Worm (Caenorhabditis elegans) whole organism, L3 larva: ENCODE data around the gene T08H10.3.

Experiments used
- aly-2 ChIP-seq: fragments of 150-350 bp; optimal IDR thresholded peaks from 2 replicates; lab custom pipeline; 2014; ENCODE audit warnings: missing biosample characterization, missing genetic modification characterization
- ama-1 ChIP-seq: fragments of 150-350 bp; optimal IDR thresholded peaks from 2 replicates; lab custom pipeline; 2018
- ceh-82 ChIP-seq: fragments of 150-350 bp; optimal IDR thresholded peaks from 2 replicates; lab custom pipeline; 2014; ENCODE audit warnings: missing biosample characterization, missing genetic modification characterization
- egl-5 ChIP-seq: fragments of 150-350 bp; optimal IDR thresholded peaks from 2 replicates; lab custom pipeline; 2017; ENCODE audit warnings: missing biosample characterization, missing genetic modification reagents, missing genetic modification characterization, inconsistent platforms
- elt-1 ChIP-seq: fragments of 150-350 bp; optimal IDR thresholded peaks from 2 replicates; lab custom pipeline; 2014; ENCODE audit warnings: missing biosample characterization, missing genetic modification characterization
- elt-2 ChIP-seq: sonication (generic microtip); optimal IDR thresholded peaks from 2 replicates; lab custom pipeline; 2016; ENCODE audit warnings: missing genetic modification reagents, mild to moderate bottlenecking, missing genetic modification characterization, missing compliant biosample characterization
- elt-3 ChIP-seq, 3 experiments: fragments of 150-350 bp in 1 of 3; sonication (generic microtip) in 2 of 3; optimal IDR thresholded peaks; 2 replicates in 2 of 3; 4 replicates in 1 of 3; lab custom pipeline; 2014 to 2017; ENCODE audit warnings: missing biosample characterization in 3 of 3, missing genetic modification characterization in 3 of 3
- fkh-10 ChIP-seq: sonication (generic microtip); optimal IDR thresholded peaks from 2 replicates; lab custom pipeline; 2017; ENCODE audit warnings: missing biosample characterization, missing genetic modification reagents, missing genetic modification characterization
- fkh-2 ChIP-seq: fragments of 150-350 bp; optimal IDR thresholded peaks from 2 replicates; lab custom pipeline; 2014; ENCODE audit warnings: missing biosample characterization, missing genetic modification reagents, missing genetic modification characterization
- fos-1 ChIP-seq: fragments of 150-350 bp; optimal IDR thresholded peaks from 2 replicates; lab custom pipeline; 2014; ENCODE audit warnings: missing biosample characterization, missing genetic modification characterization
- hmg-11 ChIP-seq: sonication (generic microtip); optimal IDR thresholded peaks from 2 replicates; lab custom pipeline; 2016; ENCODE audit warnings: missing genetic modification characterization, missing compliant biosample characterization
- jun-1 ChIP-seq: fragments of 150-350 bp; optimal IDR thresholded peaks from 2 replicates; lab custom pipeline; 2014; ENCODE audit warnings: missing biosample characterization, missing genetic modification reagents, missing genetic modification characterization
- lsy-12 ChIP-seq: sonication (generic microtip); optimal IDR thresholded peaks from 2 replicates; lab custom pipeline; 2016; ENCODE audit warnings: mild to moderate bottlenecking, missing genetic modification characterization, missing compliant biosample characterization
- nfya-1 ChIP-seq: sonication (generic microtip); optimal IDR thresholded peaks from 2 replicates; lab custom pipeline; 2017; ENCODE audit warnings: missing genetic modification characterization, mild to moderate bottlenecking, missing compliant biosample characterization, antibody characterized with exemption, moderate library complexity; ENCODE audit not compliant: insufficient read depth
- nhr-23 ChIP-seq: fragments of 150-350 bp; optimal IDR thresholded peaks from 2 replicates; lab custom pipeline; 2014; ENCODE audit warnings: missing biosample characterization, missing genetic modification reagents, missing genetic modification characterization
- nhr-25 ChIP-seq: sonication (generic microtip); optimal IDR thresholded peaks from 2 replicates; lab custom pipeline; 2017; ENCODE audit warnings: missing biosample characterization, missing genetic modification characterization
- nhr-43 ChIP-seq: sonication (generic microtip); optimal IDR thresholded peaks from 2 replicates; lab custom pipeline; 2016; ENCODE audit warnings: mild to moderate bottlenecking, missing genetic modification characterization, missing compliant biosample characterization; ENCODE audit not compliant: poor library complexity, severe bottlenecking
- nhr-67 ChIP-seq: fragments of 150-350 bp; optimal IDR thresholded peaks from 2 replicates; lab custom pipeline; 2014; ENCODE audit warnings: missing biosample characterization, missing genetic modification characterization
- nhr-77 ChIP-seq: fragments of 150-350 bp; optimal IDR thresholded peaks from 2 replicates; lab custom pipeline; 2014; ENCODE audit warnings: missing biosample characterization, missing genetic modification characterization
- pha-4 ChIP-seq: fragments of 150-350 bp; optimal IDR thresholded peaks from 2 replicates; lab custom pipeline; 2014; ENCODE audit warnings: missing biosample characterization, missing genetic modification reagents, missing genetic modification characterization
- pqm-1 ChIP-seq: fragments of 150-350 bp; optimal IDR thresholded peaks from 2 replicates; lab custom pipeline; 2017; ENCODE audit warnings: missing biosample characterization, missing genetic modification characterization, inconsistent platforms
- sea-2 ChIP-seq: fragments of 150-350 bp; sonication (generic microtip); optimal IDR thresholded peaks from 4 replicates; lab custom pipeline; 2014; ENCODE audit warnings: missing biosample characterization, missing genetic modification reagents, missing genetic modification characterization
- unc-39 ChIP-seq: sonication (generic microtip); optimal IDR thresholded peaks from 4 replicates; lab custom pipeline; 2017; ENCODE audit warnings: missing biosample characterization, missing genetic modification characterization
- unc-62 ChIP-seq: fragments of 150-350 bp; sonication (generic microtip); optimal IDR thresholded peaks from 4 replicates; lab custom pipeline; 2014; ENCODE audit warnings: missing biosample characterization, missing genetic modification reagents, missing genetic modification characterization
- zag-1 ChIP-seq: fragments of 150-350 bp; optimal IDR thresholded peaks from 2 replicates; lab custom pipeline; 2014; ENCODE audit warnings: missing biosample characterization, missing genetic modification characterization
- ztf-11 ChIP-seq: fragments of 150-350 bp; optimal IDR thresholded peaks from 2 replicates; lab custom pipeline; 2014; ENCODE audit warnings: missing biosample characterization, missing genetic modification characterization
- ztf-4 ChIP-seq: fragments of 150-350 bp; optimal IDR thresholded peaks from 2 replicates; lab custom pipeline; 2014; ENCODE audit warnings: missing biosample characterization, missing genetic modification characterization

The T08H10.3 gene

ce11 chrV:4500709-4501108, 29.5 kb downstream of the T08H10.3 start:
- TF ChIP-seq unc-62 (GFP tag; lab: Kevin White, UChicago) (peak; percentile 62), ceh-82 (no peak)

- TF ChIP-seq hmg-11 (tag; lab: Kevin White, UChicago) (no peak), pqm-1 (tag; lab: Kevin White, UChicago) (peak; percentile 51), egl-5 (no peak), ztf-4 (tag; lab: Kevin White, UChicago) (no peak), elt-2 (tag; lab: Kevin White, UChicago) (peak; percentile 75)
These were observed 30.8 kb downstream of the T08H10.3 start for ce11 chrV:4501974-4502373.

DNA sequence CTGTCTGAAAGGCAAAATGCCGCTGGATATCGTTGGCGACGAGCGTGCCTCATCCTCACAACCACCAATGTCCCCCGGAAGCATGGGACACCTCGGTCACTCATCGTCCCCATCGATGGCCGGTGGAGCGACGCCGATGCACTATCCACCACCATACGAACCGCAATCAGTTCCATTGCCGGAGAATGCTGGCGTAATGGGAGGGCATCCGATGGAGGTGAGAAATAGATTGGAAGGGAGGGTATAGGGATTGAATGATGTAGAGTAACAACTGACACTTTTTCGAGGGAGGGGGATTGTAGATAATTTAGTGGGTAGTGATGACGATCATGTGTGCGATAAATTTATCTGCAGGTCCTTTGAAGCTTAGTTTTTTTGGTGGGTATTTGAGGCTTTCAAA, 31.5 kb downstream of the T08H10.3 start:
- TF ChIP-seq fkh-10 (GFP tag; lab: Kevin White, UChicago): no peak
- TF ChIP-seq ztf-4 (tag; lab: Kevin White, UChicago): no peak
- TF ChIP-seq sea-2 (GFP tag; lab: Kevin White, UChicago): no peak
- TF ChIP-seq, all 47 proteins: peak for 0

DNA sequence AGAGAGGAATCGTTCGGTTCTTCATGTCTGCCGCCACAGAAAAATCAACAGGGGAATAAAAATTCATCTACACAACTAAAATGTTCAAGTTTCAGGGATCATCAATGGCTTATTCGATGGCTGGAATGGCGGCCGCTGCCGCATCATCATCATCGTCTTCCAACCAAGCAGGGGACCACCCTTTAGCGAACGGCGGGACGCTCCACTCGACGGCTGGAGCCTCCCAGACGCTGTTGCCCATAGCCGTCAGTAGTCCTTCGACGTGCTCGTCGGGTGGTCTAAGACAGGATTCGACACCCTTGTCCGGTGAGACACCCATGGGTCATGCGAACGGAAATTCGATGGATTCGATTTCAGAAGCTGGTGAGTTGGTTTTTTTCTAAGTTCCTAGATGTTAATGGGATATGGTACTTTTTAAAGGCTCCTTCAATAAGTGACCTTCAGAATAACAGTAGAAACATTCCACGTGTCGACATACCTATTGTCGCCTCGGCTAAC, 32.8 kb downstream of the T08H10.3 start:
- TF ChIP-seq fkh-2 (tag; lab: Kevin White, UChicago): no peak
- no peak for TF ChIP-seq unc-39 (tag; lab: Kevin White, UChicago)
- TF ChIP-seq elt-2 (tag; lab: Kevin White, UChicago): no peak
- no peak for TF ChIP-seq nhr-77
- TF ChIP-seq egl-5: no peak
- no peak for TF ChIP-seq fkh-10 (GFP tag; lab: Kevin White, UChicago)
- no peak for TF ChIP-seq nhr-23 (tag; lab: Kevin White, UChicago)
- no peak for TF ChIP-seq nfya-1 (tag; lab: Kevin White, UChicago)
- TF ChIP-seq fos-1 (tag; lab: Kevin White, UChicago): no peak
- TF ChIP-seq nhr-67: no peak
- no peak for TF ChIP-seq zag-1
- no peak for TF ChIP-seq ztf-4 (tag; lab: Kevin White, UChicago)
- no peak for TF ChIP-seq ztf-11
- TF ChIP-seq pha-4: no peak
- no peak for TF ChIP-seq aly-2 (tag; lab: Kevin White, UChicago)
- TF ChIP-seq elt-3 (tag; optimal IDR thresholded peaks at IDR 0.05; lab: Kevin White, UChicago): no peak

DNA sequence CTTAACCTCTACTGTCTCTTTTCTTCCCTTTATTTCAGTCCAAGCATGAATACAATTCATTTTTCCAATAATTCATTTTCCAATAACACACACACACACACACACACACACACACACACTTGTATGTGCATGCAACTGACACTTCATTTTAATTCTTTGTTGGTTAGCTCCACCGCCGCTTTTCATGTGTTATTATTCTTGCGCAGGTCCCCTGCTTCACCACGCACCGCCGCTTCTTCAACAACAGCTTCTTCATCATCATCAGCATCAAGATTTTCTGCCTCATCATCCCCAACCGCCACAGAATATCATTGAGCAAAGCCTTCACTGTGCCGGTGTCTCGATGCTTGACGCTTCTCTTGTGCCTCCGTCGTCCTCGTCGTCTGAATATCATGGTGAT, 33.3 kb downstream of the T08H10.3 start:
- TF ChIP-seq lsy-12 (tag; lab: Kevin White, UChicago) (no peak), hmg-11 (tag; lab: Kevin White, UChicago) (no peak)

DNA sequence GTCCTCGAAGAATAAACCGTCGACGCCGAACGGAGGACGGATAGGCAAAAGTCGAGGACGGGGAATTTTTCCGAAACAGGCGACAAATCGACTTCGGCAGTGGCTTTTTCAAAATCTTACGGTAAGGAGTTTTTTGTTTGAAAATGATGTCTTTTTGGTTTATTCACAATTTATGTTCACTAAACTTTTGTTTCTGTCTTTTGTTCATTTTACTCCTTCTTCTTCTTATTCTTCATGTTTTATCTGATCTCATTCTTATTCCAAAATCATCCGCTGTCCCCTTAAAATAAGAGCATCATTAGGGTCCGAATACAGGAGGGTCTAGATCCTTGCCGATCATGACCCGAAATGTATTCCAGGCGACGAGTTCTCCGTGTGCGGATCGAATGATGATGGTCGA, 33.8 kb downstream of the T08H10.3 start:
- TF ChIP-seq unc-62 (GFP tag; lab: Kevin White, UChicago): peak; percentile 35
- no peak for TF ChIP-seq sea-2 (GFP tag; lab: Kevin White, UChicago)
- TF ChIP-seq nhr-77: no peak

DNA sequence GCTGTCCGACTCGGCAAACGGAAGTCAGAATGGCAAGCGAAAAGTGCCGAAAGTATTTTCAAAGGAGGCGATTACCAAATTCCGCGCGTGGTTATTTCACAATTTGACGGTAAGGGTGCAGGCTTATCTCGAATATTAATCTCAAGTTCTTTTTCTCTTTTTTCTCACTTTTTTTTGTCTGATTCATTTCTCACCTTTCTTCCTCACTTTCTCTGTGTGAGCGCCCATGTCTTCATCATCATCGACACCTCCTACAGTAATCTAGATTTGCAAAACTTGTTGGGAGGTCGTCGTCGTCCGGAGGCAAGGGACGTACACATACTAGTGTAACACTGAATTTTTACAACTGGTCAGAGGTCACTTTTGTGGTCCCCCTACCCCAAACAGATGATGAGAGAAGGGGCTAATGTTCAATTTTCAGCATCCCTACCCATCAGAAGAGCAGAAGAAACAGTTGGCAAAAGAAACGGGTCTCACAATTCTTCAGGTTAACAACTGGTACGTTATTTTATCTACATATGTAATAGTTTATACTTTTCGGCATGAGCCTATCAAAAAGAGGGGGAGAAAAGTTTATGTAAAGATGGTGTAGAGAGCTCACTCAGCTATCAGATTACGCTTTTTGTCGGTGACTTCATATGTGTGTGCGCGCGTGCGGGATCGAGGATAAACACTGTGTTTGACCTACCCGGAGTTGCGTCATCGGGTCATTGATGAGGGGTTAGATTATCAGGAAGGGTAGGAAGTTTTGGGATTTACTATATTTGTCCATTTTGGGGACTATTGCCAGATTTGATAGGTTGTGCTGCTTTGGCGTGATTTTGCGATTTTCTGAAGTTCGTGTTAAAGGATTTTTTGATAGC, 34.5 kb downstream of the T08H10.3 start:
- TF ChIP-seq elt-1 (tag; lab: Kevin White, UChicago): peak; percentile 76
- no peak for TF ChIP-seq nhr-43 (tag; lab: Kevin White, UChicago)
- TF ChIP-seq ama-1 (lab: Kevin White, UChicago): no peak
- TF ChIP-seq nhr-25 (tag; lab: Kevin White, UChicago): peak; percentile 61

- TF ChIP-seq unc-62 (GFP tag; lab: Kevin White, UChicago) (peak; percentile 2), jun-1 (tag; lab: Kevin White, UChicago) (no peak)
- TF ChIP-seq, all 47 proteins: peak for 1
These were observed 35.5 kb downstream of the T08H10.3 start for ce11 chrV:4506681-4507080.
